Fruit fly (Drosophila melanogaster) whole organism, embryonic: ENCODE data around the gene PIG-T.

ENCODE experiments used
- CG13287 ChIP-seq: fragments of 200-800 bp; sonication (Bioruptor generic); IDR thresholded peaks from 2 replicates; pipeline ENCODE4 v1.3.6; 2022; ENCODE audit warnings: missing biosample characterization, missing genetic modification characterization; ENCODE audit not compliant: partially characterized antibody
- CG6854 ChIP-seq: fragments of 200-800 bp; sonication (Bioruptor generic); optimal IDR thresholded peaks from 3 replicates; lab custom pipeline; 2017; ENCODE audit warnings: missing biosample characterization, mild to moderate bottlenecking, missing genetic modification characterization
- br ChIP-seq: fragments of >200 bp; optimal IDR thresholded peaks from 2 replicates; lab custom pipeline; 2017

- TF ChIP-seq CG6854 (GFP tag; lab: Kevin White, UChicago): no peak
- no peak for TF ChIP-seq br (lab: Kevin White, UChicago)
- no peak for TF ChIP-seq CG13287 (GFP tag; lab: Robert Waterston, UW)
Measured at dm6 chrX:8371729-8372128, 35.3 kb downstream of the PIG-T start.
